Worm (Caenorhabditis elegans): Measurements from ENCODE around the gene F09F7.6.

The F09F7.6 gene

DNA sequence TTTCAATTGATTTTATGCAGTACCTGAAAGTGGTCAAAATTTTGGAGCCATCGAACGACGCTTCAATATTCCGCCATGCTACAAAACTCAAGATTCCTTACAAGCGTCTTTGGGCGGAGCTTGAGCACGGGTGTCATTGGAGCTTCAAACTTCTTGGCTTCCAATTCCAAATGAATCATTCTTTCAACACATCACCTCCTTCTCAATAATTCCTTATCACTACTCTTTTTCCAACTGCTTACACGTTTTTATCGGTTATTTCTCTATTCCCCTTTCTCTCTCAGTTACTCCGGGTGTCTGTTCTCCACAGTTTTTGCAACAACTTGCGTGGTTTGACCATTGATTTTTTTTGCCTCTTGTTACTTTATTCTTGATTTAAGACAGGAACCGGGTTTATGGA is 5.2 kb downstream of the F09F7.6 start, which contains the start of gene F09F7.5:
Gene F09F7.5, plus strand, starts transcription at position 258 of the 400 bp plus-strand sequence.
- TF ChIP-seq pqm-1 (tag; optimal IDR thresholded peaks at IDR 0.05) (peak; percentile 64), fkh-2 (tag; optimal IDR thresholded peaks at IDR 0.05) (no peak), elt-2 (tag; optimal IDR thresholded peaks at IDR 0.05) (peak; percentile 70)

DNA sequence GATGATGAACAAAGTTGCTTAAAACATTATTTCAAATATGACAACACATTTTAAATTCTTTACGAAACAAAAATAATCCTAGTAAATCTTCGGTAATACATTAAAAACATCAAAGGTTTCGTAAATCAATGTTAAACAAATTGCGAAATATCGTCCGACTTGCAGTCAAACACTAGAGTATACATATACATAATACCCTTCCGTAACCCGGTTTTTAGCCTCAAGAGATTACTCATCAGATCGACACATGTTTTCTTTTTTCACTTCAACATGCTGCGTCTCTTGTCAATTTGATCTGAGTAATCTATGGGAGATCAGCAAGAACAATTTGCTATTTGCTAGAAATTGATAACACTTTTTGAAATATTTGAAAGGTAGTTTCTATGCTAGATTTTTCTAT is 5.6 kb downstream of the F09F7.6 start:
- TF ChIP-seq hmg-11 (tag; optimal IDR thresholded peaks at IDR 0.05) (no peak), elt-1 (tag; optimal IDR thresholded peaks at IDR 0.05) (peak; percentile 28), zag-1 (tag; optimal IDR thresholded peaks at IDR 0.05) (no peak), nhr-23 (tag; optimal IDR thresholded peaks at IDR 0.05) (peak; percentile 74), daf-12 (tag; optimal IDR thresholded peaks at IDR 0.05) (no peak), nhr-25 (tag; optimal IDR thresholded peaks at IDR 0.05) (peak; percentile 22), nfya-1 (tag; optimal IDR thresholded peaks at IDR 0.05; ENCODE audit: insufficient read depth) (peak; percentile 10)

DNA sequence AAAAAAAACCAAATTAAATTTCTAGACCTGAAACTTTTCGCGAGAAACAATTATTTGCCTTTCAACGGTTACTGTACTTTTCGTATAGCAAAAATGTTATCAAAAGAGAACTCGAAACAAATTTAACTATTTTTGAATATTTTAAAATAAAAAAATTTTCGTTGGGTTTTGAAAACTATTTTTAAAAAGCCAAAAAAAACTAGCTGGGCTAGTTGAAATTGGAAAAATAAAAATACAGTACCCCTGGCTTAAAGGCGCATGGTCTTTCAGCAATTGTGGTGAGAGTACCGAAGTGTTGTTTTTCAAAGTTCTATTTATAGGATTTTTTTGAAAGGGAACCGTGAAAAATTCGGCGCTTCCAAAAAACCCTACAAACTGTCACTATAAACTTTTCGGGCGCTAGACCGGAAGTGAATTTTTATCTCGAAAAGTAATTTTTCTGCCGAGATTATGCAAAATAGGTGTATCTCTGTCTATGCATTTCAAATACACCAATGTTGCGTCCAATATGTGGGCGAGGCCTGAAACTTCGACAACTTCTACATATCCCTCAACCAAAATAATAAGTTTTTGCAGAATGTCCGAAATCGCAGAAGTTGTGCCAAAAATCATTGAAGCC is 8.1 kb downstream of the F09F7.6 start, which contains the start of gene D1044.1:
Gene D1044.1, plus strand, starts transcription at position 569 of the 619 bp plus-strand sequence.
- TF ChIP-seq ama-1 (optimal IDR thresholded peaks at IDR 0.05) (no peak), unc-62 (GFP tag; optimal IDR thresholded peaks at IDR 0.05) (no peak), elt-1 (tag; optimal IDR thresholded peaks at IDR 0.05) (no peak), nhr-11 (tag; optimal IDR thresholded peaks at IDR 0.05) (no peak), elt-3 (tag; optimal IDR thresholded peaks at IDR 0.05) (no peak), fkh-2 (tag; optimal IDR thresholded peaks at IDR 0.05) (no peak), pqm-1 (tag; optimal IDR thresholded peaks at IDR 0.05) (no peak), nhr-237 (tag; optimal IDR thresholded peaks at IDR 0.05) (no peak), R02D3.7 (tag; optimal IDR thresholded peaks at IDR 0.05) (no peak), mml-1 (tag; optimal IDR thresholded peaks at IDR 0.05) (no peak), ceh-28 (tag; optimal IDR thresholded peaks at IDR 0.05) (no peak), snpc-4 (tag; optimal IDR thresholded peaks at IDR 0.05) (no peak)

DNA sequence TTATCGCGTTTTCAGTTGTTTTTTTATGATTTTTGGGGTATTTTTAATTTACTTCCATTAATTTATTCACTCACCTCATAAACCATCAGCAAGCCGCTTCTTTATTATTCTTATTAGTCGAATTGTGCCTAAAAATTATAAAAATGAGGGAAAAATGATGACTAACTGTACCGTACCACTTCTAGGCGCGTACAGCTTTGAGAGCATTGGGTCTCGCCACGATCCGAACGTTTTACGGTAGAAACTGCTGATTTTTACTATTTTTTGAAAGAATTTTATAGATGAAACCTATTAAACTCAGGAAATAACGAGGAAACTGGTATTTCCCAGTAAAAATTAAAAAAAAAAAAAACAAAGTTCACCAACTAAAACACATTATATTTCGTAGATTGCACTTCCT is 8.9 kb downstream of the F09F7.6 start, which contains the start of gene D1044.6:
Gene D1044.6, minus strand, starts transcription at position 128 of the 400 bp plus-strand sequence.
- TF ChIP-seq lin-15B (tag; optimal IDR thresholded peaks at IDR 0.05) (no peak), elt-3 (tag; optimal IDR thresholded peaks at IDR 0.05) (no peak), hmg-11 (tag; optimal IDR thresholded peaks at IDR 0.05) (no peak), ZK546.5 (tag; optimal IDR thresholded peaks at IDR 0.05) (no peak), daf-12 (tag; optimal IDR thresholded peaks at IDR 0.05) (no peak), skn-1 (tag; optimal IDR thresholded peaks at IDR 0.05) (no peak), nhr-237 (tag; optimal IDR thresholded peaks at IDR 0.05) (no peak), lin-39 (tag; optimal IDR thresholded peaks at IDR 0.05) (no peak), fkh-10 (GFP tag; optimal IDR thresholded peaks at IDR 0.05) (no peak), mdl-1 (tag; optimal IDR thresholded peaks at IDR 0.05) (no peak), nhr-67 (tag; optimal IDR thresholded peaks at IDR 0.05) (no peak), ceh-9 (tag; optimal IDR thresholded peaks at IDR 0.05) (no peak), nhr-12 (tag; optimal IDR thresholded peaks at IDR 0.05) (no peak), nhr-76 (tag; optimal IDR thresholded peaks at IDR 0.05) (no peak), unc-62 (GFP tag; optimal IDR thresholded peaks at IDR 0.05) (no peak), lsy-12 (tag; optimal IDR thresholded peaks at IDR 0.05) (no peak)

DNA sequence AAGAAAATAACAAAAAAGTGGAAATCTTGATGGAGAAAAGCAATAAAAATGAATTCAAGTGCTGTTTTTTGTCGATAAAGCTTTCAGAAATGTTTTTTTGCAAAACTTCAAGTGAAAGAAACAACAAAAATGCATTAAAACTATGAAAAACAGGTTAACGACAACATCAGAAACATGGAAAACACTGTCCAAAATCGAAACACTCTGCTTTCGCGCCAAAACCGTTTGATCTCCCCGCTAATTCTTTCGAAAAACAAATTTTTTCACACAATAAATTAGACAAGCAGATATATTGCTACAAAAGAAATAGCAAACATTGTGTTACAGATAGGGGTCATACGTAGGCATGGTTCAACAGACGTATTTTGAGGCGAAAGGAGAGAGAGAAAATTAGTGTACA is 10.2 kb downstream of the F09F7.6 start:
- TF ChIP-seq nhr-12 (tag; optimal IDR thresholded peaks at IDR 0.05) (no peak), nhr-43 (tag; optimal IDR thresholded peaks at IDR 0.05; ENCODE audit: poor library complexity, severe bottlenecking) (no peak), hmg-11 (tag; optimal IDR thresholded peaks at IDR 0.05) (peak; percentile 26), nhr-25 (tag; optimal IDR thresholded peaks at IDR 0.05) (peak; percentile 37), elt-3 (tag; optimal IDR thresholded peaks at IDR 0.05) (no peak), ZK546.5 (tag; optimal IDR thresholded peaks at IDR 0.05) (no peak), zag-1 (tag; optimal IDR thresholded peaks at IDR 0.05) (no peak), ztf-11 (tag; optimal IDR thresholded peaks at IDR 0.05) (no peak)

DNA sequence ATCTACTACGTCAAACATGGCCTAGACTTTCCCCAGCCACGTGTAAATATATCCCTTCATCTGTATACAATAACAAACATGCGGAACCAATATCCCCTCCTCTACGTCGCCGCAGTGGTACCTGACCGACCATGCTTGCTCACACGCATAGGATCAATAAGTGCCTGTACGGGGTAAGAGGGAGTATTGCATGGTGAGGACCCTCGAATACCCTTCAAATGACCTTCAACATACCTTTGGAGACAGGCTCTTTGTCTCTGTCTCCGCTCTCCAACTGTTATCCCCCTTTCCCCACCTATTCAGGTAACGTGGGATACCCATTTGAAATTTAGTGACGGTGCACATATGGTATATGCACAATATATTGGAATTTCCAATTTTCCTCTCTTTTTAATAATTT is 26.0 kb downstream of the F09F7.6 start, which contains the start of gene dex-1:
Gene dex-1, plus strand, starts transcription at position 132 of the 400 bp plus-strand sequence.
- no peak for TF ChIP-seq hmg-11 (tag; optimal IDR thresholded peaks at IDR 0.05)
- no peak for TF ChIP-seq nhr-237 (tag; optimal IDR thresholded peaks at IDR 0.05)
- no peak for TF ChIP-seq aly-2 (tag; optimal IDR thresholded peaks at IDR 0.05)
- no peak for TF ChIP-seq unc-39 (tag; optimal IDR thresholded peaks at IDR 0.05)
- TF ChIP-seq elt-3 (tag; optimal IDR thresholded peaks at IDR 0.05): no peak
- no peak for TF ChIP-seq ceh-9 (tag; optimal IDR thresholded peaks at IDR 0.05)
- TF ChIP-seq ceh-16 (tag; optimal IDR thresholded peaks at IDR 0.05): no peak
- no peak for TF ChIP-seq pha-4 (tag; optimal IDR thresholded peaks at IDR 0.05)
- TF ChIP-seq nhr-23 (tag; optimal IDR thresholded peaks at IDR 0.05): no peak
- TF ChIP-seq ztf-11 (tag; optimal IDR thresholded peaks at IDR 0.05): no peak
- TF ChIP-seq nhr-76 (tag; optimal IDR thresholded peaks at IDR 0.05): no peak
- no peak for TF ChIP-seq fos-1 (tag; optimal IDR thresholded peaks at IDR 0.05)
- no peak for TF ChIP-seq tbx-2 (tag; optimal IDR thresholded peaks at IDR 0.05)
- no peak for TF ChIP-seq elt-1 (tag; optimal IDR thresholded peaks at IDR 0.05)
- TF ChIP-seq ztf-4 (tag; optimal IDR thresholded peaks at IDR 0.05): no peak
- no peak for TF ChIP-seq daf-12 (tag; optimal IDR thresholded peaks at IDR 0.05)
- TF ChIP-seq ama-1 (optimal IDR thresholded peaks at IDR 0.05): no peak
- TF ChIP-seq ZK546.5 (tag; optimal IDR thresholded peaks at IDR 0.05): no peak

Measured in whole organism, L3 larva.